Fruit fly (Drosophila melanogaster) whole organism, embryonic: ENCODE measurements around the gene Spase25.
A peak's percentile ranks its signal among the peaks of the same experiment; 100 is the strongest.

Experiments used
- Atf-2 ChIP-seq: fragments of 200-800 bp; sonication (Bioruptor generic); optimal IDR thresholded peaks from 2 replicates; lab custom pipeline; 2016; ENCODE audit warnings: missing biosample characterization, missing genetic modification characterization
- Bdp1 ChIP-seq: fragments of 200-800 bp; sonication (Bioruptor generic); optimal IDR thresholded peaks from 3 replicates; lab custom pipeline; 2016; ENCODE audit warnings: missing biosample characterization, missing genetic modification characterization
- Blimp-1 ChIP-seq: fragments of 200-800 bp; sonication (Bioruptor generic); optimal IDR thresholded peaks from 3 replicates; lab custom pipeline; 2018; ENCODE audit warnings: missing biosample characterization, missing genetic modification characterization, mild to moderate bottlenecking, moderate library complexity, missing genetic modification reagents
- CG10462 ChIP-seq: fragments of 200-800 bp; sonication (Bioruptor generic); optimal IDR thresholded peaks from 2 replicates; lab custom pipeline; 2016; ENCODE audit warnings: missing biosample characterization, missing genetic modification characterization
- CG10543 ChIP-seq: fragments of 200-800 bp; sonication (Bioruptor generic); optimal IDR thresholded peaks from 3 replicates; lab custom pipeline; 2017; ENCODE audit warnings: missing biosample characterization, mild to moderate bottlenecking, missing genetic modification characterization, moderate library complexity
- CG11723 ChIP-seq: fragments of 200-800 bp; sonication (Bioruptor generic); optimal IDR thresholded peaks from 2 replicates; lab custom pipeline; 2017; ENCODE audit warnings: missing biosample characterization, mild to moderate bottlenecking, missing genetic modification characterization
- CG12659 ChIP-seq: fragments of 200-800 bp; sonication (Bioruptor generic); optimal IDR thresholded peaks from 3 replicates; lab custom pipeline; 2017; ENCODE audit warnings: mild to moderate bottlenecking, missing biosample characterization, missing genetic modification reagents, missing genetic modification characterization
- CG12769 ChIP-seq: fragments of 200-800 bp; sonication (Bioruptor generic); optimal IDR thresholded peaks from 2 replicates; lab custom pipeline; 2019; ENCODE audit warnings: missing biosample characterization, mild to moderate bottlenecking, missing genetic modification characterization, moderate library complexity
- CG14710 ChIP-seq: fragments of 200-800 bp; sonication (Bioruptor generic); optimal IDR thresholded peaks from 3 replicates; lab custom pipeline; 2019; ENCODE audit warnings: missing biosample characterization, mild to moderate bottlenecking, missing genetic modification characterization, moderate library complexity
- CG1602 ChIP-seq: fragments of 200-800 bp; sonication (Bioruptor generic); optimal IDR thresholded peaks from 3 replicates; lab custom pipeline; 2016; ENCODE audit warnings: missing biosample characterization, missing genetic modification characterization
- CG1647 ChIP-seq: fragments of 200-800 bp; sonication (Bioruptor generic); optimal IDR thresholded peaks from 3 replicates; lab custom pipeline; 2016; ENCODE audit warnings: missing biosample characterization, missing genetic modification characterization
- CG17361 ChIP-seq: fragments of 200-800 bp; sonication (Bioruptor generic); IDR thresholded peaks from 3 replicates; pipeline ENCODE4 v1.3.6; 2022; ENCODE audit warnings: missing biosample characterization, missing genetic modification characterization
- CG18476 ChIP-seq: fragments of 200-800 bp; sonication (Bioruptor generic); optimal IDR thresholded peaks from 2 replicates; lab custom pipeline; 2016; ENCODE audit warnings: missing biosample characterization, mild to moderate bottlenecking, missing genetic modification characterization
- CG31441 ChIP-seq: fragments of 200-800 bp; sonication (Bioruptor generic); IDR thresholded peaks from 2 replicates; pipeline ENCODE4 v1.3.6; 2022; ENCODE audit warnings: missing biosample characterization, missing genetic modification characterization
- CG32772 ChIP-seq: fragments of 200-800 bp; sonication (Bioruptor generic); IDR thresholded peaks from 2 replicates; pipeline ENCODE4 v1.3.6; 2022; ENCODE audit warnings: missing biosample characterization, missing genetic modification characterization
- CG34376 ChIP-seq: fragments of 200-800 bp; sonication (Bioruptor generic); optimal IDR thresholded peaks from 2 replicates; lab custom pipeline; 2018; ENCODE audit warnings: missing biosample characterization, mild to moderate bottlenecking, missing genetic modification characterization
- CG42726 ChIP-seq: fragments of 200-800 bp; sonication (Bioruptor generic); IDR thresholded peaks from 2 replicates; pipeline ENCODE4 v1.3.6; 2022; ENCODE audit warnings: missing biosample characterization, missing genetic modification characterization; ENCODE audit not compliant: partially characterized antibody
- CG4328 ChIP-seq: fragments of 200-800 bp; sonication (Bioruptor generic); optimal IDR thresholded peaks from 3 replicates; lab custom pipeline; 2017; ENCODE audit warnings: missing biosample characterization, missing genetic modification reagents, missing genetic modification characterization
- CG4730 ChIP-seq: fragments of 200-800 bp; sonication (Bioruptor generic); IDR thresholded peaks from 2 replicates; pipeline ENCODE4 v1.3.6; 2022; ENCODE audit warnings: missing biosample characterization, missing genetic modification characterization
- CG6765 ChIP-seq: fragments of 200-800 bp; sonication (Bioruptor generic); optimal IDR thresholded peaks from 3 replicates; lab custom pipeline; 2017; ENCODE audit warnings: missing biosample characterization, mild to moderate bottlenecking, missing genetic modification characterization
- CG7745 ChIP-seq: fragments of 200-800 bp; sonication (Bioruptor generic); optimal IDR thresholded peaks from 2 replicates; lab custom pipeline; 2018; ENCODE audit warnings: missing biosample characterization, mild to moderate bottlenecking, missing genetic modification characterization, moderate library complexity
- CG7963 ChIP-seq: fragments of 200-800 bp; sonication (Bioruptor generic); IDR thresholded peaks from 3 replicates; pipeline ENCODE4 v1.3.6; 2022; ENCODE audit warnings: missing biosample characterization, missing genetic modification characterization; ENCODE audit not compliant: partially characterized antibody
- CG7987 ChIP-seq: fragments of 200-800 bp; sonication (Bioruptor generic); optimal IDR thresholded peaks from 2 replicates; lab custom pipeline; 2018; ENCODE audit warnings: missing biosample characterization, mild to moderate bottlenecking, missing genetic modification characterization, moderate library complexity
- CG9215 ChIP-seq: fragments of 200-800 bp; sonication (Bioruptor generic); IDR thresholded peaks from 2 replicates; pipeline ENCODE4 v1.3.6; 2022; ENCODE audit warnings: missing biosample characterization, missing genetic modification characterization
- CG9932 ChIP-seq: fragments of 200-800 bp; sonication (Bioruptor generic); IDR thresholded peaks from 2 replicates; pipeline ENCODE4 v1.3.6; 2022; ENCODE audit warnings: missing biosample characterization, missing genetic modification characterization
- Dek ChIP-seq: fragments of 200-800 bp; sonication (Bioruptor generic); optimal IDR thresholded peaks from 3 replicates; lab custom pipeline; 2019; ENCODE audit warnings: missing biosample characterization, mild to moderate bottlenecking, missing genetic modification characterization, moderate library complexity
- Fer1 ChIP-seq: fragments of 200-800 bp; sonication (Bioruptor generic); optimal IDR thresholded peaks from 2 replicates; lab custom pipeline; 2017; ENCODE audit warnings: missing biosample characterization, mild to moderate bottlenecking, missing genetic modification characterization
- Fer2 ChIP-seq: fragments of 200-800 bp; sonication (Bioruptor generic); optimal IDR thresholded peaks from 2 replicates; lab custom pipeline; 2018; ENCODE audit warnings: missing biosample characterization, mild to moderate bottlenecking, missing genetic modification characterization, moderate library complexity
- HLHmδ ChIP-seq: fragments of 200-800 bp; sonication (Bioruptor generic); optimal IDR thresholded peaks from 2 replicates; lab custom pipeline; 2018; ENCODE audit warnings: missing biosample characterization, mild to moderate bottlenecking, missing genetic modification characterization, moderate library complexity
- MTF-1 ChIP-seq: fragments of 200-800 bp; sonication (Bioruptor generic); optimal IDR thresholded peaks from 2 replicates; lab custom pipeline; 2018; ENCODE audit warnings: missing biosample characterization, mild to moderate bottlenecking, missing genetic modification characterization, borderline replicate concordance
- PHDP ChIP-seq: fragments of 200-800 bp; sonication (Bioruptor generic); optimal IDR thresholded peaks from 3 replicates; lab custom pipeline; 2018; ENCODE audit warnings: missing biosample characterization, mild to moderate bottlenecking, missing genetic modification characterization, moderate library complexity
- Ptx1 ChIP-seq: fragments of 200-800 bp; sonication (Bioruptor generic); IDR thresholded peaks from 2 replicates; pipeline ENCODE4 v1.3.6; 2022; ENCODE audit warnings: missing biosample characterization, missing genetic modification characterization
- Sox102F ChIP-seq: fragments of 200-800 bp; sonication (Bioruptor generic); optimal IDR thresholded peaks from 2 replicates; lab custom pipeline; 2018; ENCODE audit warnings: missing biosample characterization, mild to moderate bottlenecking, missing genetic modification characterization, moderate library complexity
- Taf1 ChIP-seq: fragments of 200-800 bp; sonication (Bioruptor generic); IDR thresholded peaks from 2 replicates; pipeline ENCODE4 v1.3.6; 2022; ENCODE audit warnings: missing biosample characterization, missing genetic modification characterization
- bbx ChIP-seq: fragments of 200-800 bp; sonication (Bioruptor generic); IDR thresholded peaks from 2 replicates; pipeline ENCODE4 v1.3.6; 2022; ENCODE audit warnings: missing biosample characterization, missing genetic modification characterization; ENCODE audit not compliant: partially characterized antibody
- dan ChIP-seq: fragments of 200-800 bp; sonication (Bioruptor generic); IDR thresholded peaks from 2 replicates; pipeline ENCODE4 v1.3.6; 2022; ENCODE audit warnings: missing biosample characterization, missing genetic modification characterization
- ewg ChIP-seq: fragments of 200-800 bp; sonication (Bioruptor generic); optimal IDR thresholded peaks from 3 replicates; lab custom pipeline; 2017; ENCODE audit warnings: mild to moderate bottlenecking, missing biosample characterization, missing genetic modification reagents, missing genetic modification characterization
- exex ChIP-seq: fragments of 200-800 bp; sonication (Bioruptor generic); optimal IDR thresholded peaks from 4 replicates; lab custom pipeline; 2018; ENCODE audit warnings: missing biosample characterization, mild to moderate bottlenecking, missing genetic modification characterization, moderate library complexity
- jing ChIP-seq: fragments of 200-800 bp; sonication (Bioruptor generic); optimal IDR thresholded peaks from 2 replicates; lab custom pipeline; 2018; ENCODE audit warnings: missing biosample characterization, mild to moderate bottlenecking, missing genetic modification characterization
- luna ChIP-seq: fragments of 200-800 bp; sonication (Bioruptor generic); optimal IDR thresholded peaks from 2 replicates; lab custom pipeline; 2016; ENCODE audit warnings: missing biosample characterization, missing genetic modification characterization
- maf-S ChIP-seq: fragments of 200-800 bp; sonication (Bioruptor generic); optimal IDR thresholded peaks from 2 replicates; lab custom pipeline; 2016; ENCODE audit warnings: missing biosample characterization, missing genetic modification characterization
- nom ChIP-seq: fragments of 200-800 bp; sonication (Bioruptor generic); optimal IDR thresholded peaks from 2 replicates; lab custom pipeline; 2017; ENCODE audit warnings: missing biosample characterization, missing genetic modification characterization, mild to moderate bottlenecking, moderate library complexity, missing genetic modification reagents
- pan ChIP-seq, 4 experiments: fragments of >200 bp in 3 of 4; fragments of 200-800 bp in 1 of 4; sonication (Bioruptor generic) in 1 of 4; optimal IDR thresholded peaks in 3 of 4; IDR thresholded peaks in 1 of 4; 2 replicates each; pipeline versions ENCODE4 v1.3.6 to Lab custom; 2017 to 2022; ENCODE audit warnings: missing biosample characterization in 2 of 4, missing genetic modification characterization in 2 of 4, mixed read lengths in 1 of 4
- pros ChIP-seq: fragments of 200-800 bp; sonication (Bioruptor generic); optimal IDR thresholded peaks from 3 replicates; lab custom pipeline; 2019; ENCODE audit warnings: missing biosample characterization, mild to moderate bottlenecking, missing genetic modification characterization, moderate library complexity
- shn ChIP-seq: fragments of 200-800 bp; sonication (Bioruptor generic); optimal IDR thresholded peaks from 3 replicates; lab custom pipeline; 2016; ENCODE audit warnings: missing biosample characterization, missing genetic modification characterization
- tgo ChIP-seq: fragments of 200-800 bp; sonication (Bioruptor generic); IDR thresholded peaks from 3 replicates; pipeline ENCODE4 v1.3.6; 2022; ENCODE audit warnings: missing biosample characterization, missing genetic modification characterization
- tna ChIP-seq: fragments of 200-800 bp; sonication (Bioruptor generic); IDR thresholded peaks from 2 replicates; pipeline ENCODE4 v1.3.6; 2022; ENCODE audit warnings: missing biosample characterization, missing genetic modification characterization; ENCODE audit not compliant: partially characterized antibody
- tup ChIP-seq: fragments of 200-800 bp; sonication (Bioruptor generic); optimal IDR thresholded peaks from 2 replicates; lab custom pipeline; 2016; ENCODE audit warnings: missing biosample characterization, mild to moderate bottlenecking, missing genetic modification characterization, moderate library complexity
- unpg ChIP-seq: fragments of 200-800 bp; sonication (Bioruptor generic); optimal IDR thresholded peaks from 3 replicates; lab custom pipeline; 2018; ENCODE audit warnings: missing biosample characterization, mild to moderate bottlenecking, missing genetic modification characterization, moderate library complexity
- zfh1 ChIP-seq: fragments of 200-800 bp; sonication (Bioruptor generic); IDR thresholded peaks from 3 replicates; pipeline ENCODE4 v1.3.6; 2022; ENCODE audit warnings: missing biosample characterization, missing genetic modification characterization

Gene Spase25

dm6 chrX:11494731-11495277, 9.8 kb downstream of the Spase25 start (continued):
- TF ChIP-seq CG32772 = peak; percentile 72
- peak; percentile 52 for TF ChIP-seq CG12659 (GFP tag; lab: Kevin White, UChicago)
- peak; percentile 67; the same call in 2 of the 3 replicates for TF ChIP-seq zfh1 (GFP tag; lab: Robert Waterston, UW)
- no peak for TF ChIP-seq bbx (GFP tag; lab: Robert Waterston, UW)
- TF ChIP-seq CG10543 (GFP tag; lab: Kevin White, UChicago) = no peak
- TF ChIP-seq CG7987 (GFP tag; lab: Kevin White, UChicago) = no peak
- peak; percentile 31 for TF ChIP-seq Fer1 (GFP tag; lab: Kevin White, UChicago)
- TF ChIP-seq CG18476 (GFP tag; lab: Kevin White, UChicago) = peak; percentile 45
- peak; percentile 55 for TF ChIP-seq maf-S
- peak; percentile 27 for TF ChIP-seq CG1647 (GFP tag; lab: Kevin White, UChicago)
- TF ChIP-seq CG4328 (GFP tag; lab: Kevin White, UChicago) = no peak
- no peak for TF ChIP-seq CG6765 (GFP tag; lab: Kevin White, UChicago)
- TF ChIP-seq CG12769 (tag; lab: Kevin White, UChicago) = peak; percentile 55
- no peak for TF ChIP-seq tup (GFP tag; lab: Kevin White, UChicago)
- no peak for TF ChIP-seq pan (optimal IDR thresholded peaks at IDR 0.05; lab: Kevin White, UChicago)
- peak in 1 of 2 experiments; percentile 55 for TF ChIP-seq pan (GFP tag; optimal IDR thresholded peaks at IDR 0.05 in 1 of 2, IDR thresholded peaks at IDR 0.05 in 1 of 2)
- TF ChIP-seq tgo = peak; percentile 46; the same call in 1 of the 3 replicates
- TF ChIP-seq jing (GFP tag; lab: Kevin White, UChicago) = peak; percentile 46
- peak; percentile 55 for TF ChIP-seq Bdp1 (GFP tag; lab: Kevin White, UChicago)
- TF ChIP-seq CG9215 = peak; percentile 24; the same call in 1 of the 2 replicates
- peak; percentile 60 for TF ChIP-seq CG11723 (GFP tag; lab: Kevin White, UChicago)
- peak; percentile 78 for TF ChIP-seq Atf-2
- TF ChIP-seq Ptx1 (GFP tag; lab: Robert Waterston, UW) = peak; percentile 57
- TF ChIP-seq ewg (GFP tag; lab: Kevin White, UChicago) = peak; percentile 60
- TF ChIP-seq CG4730 = no peak
- no peak for TF ChIP-seq luna
- peak; percentile 69 for TF ChIP-seq unpg
- TF ChIP-seq CG7963 (GFP tag; lab: Robert Waterston, UW) = no peak
- TF ChIP-seq dan (GFP tag; lab: Robert Waterston, UW) = peak; percentile 29; the same call in 1 of the 2 replicates
- peak; percentile 83 for TF ChIP-seq CG31441 (GFP tag; lab: Robert Waterston, UW)
- TF ChIP-seq Fer2 (tag; lab: Kevin White, UChicago) = no peak
- no peak for TF ChIP-seq Dek
- peak; percentile 78 for TF ChIP-seq shn (GFP tag; lab: Kevin White, UChicago)
- peak; percentile 70 for TF ChIP-seq CG1602
- TF ChIP-seq CG42726 (GFP tag; lab: Robert Waterston, UW) = no peak
- TF ChIP-seq nom (GFP tag; lab: Kevin White, UChicago) = peak; percentile 89
- TF ChIP-seq CG7745 = no peak
- peak; percentile 54 for TF ChIP-seq MTF-1 (GFP tag; lab: Kevin White, UChicago)
- TF ChIP-seq, all 482 proteins: peak for 289

DNA sequence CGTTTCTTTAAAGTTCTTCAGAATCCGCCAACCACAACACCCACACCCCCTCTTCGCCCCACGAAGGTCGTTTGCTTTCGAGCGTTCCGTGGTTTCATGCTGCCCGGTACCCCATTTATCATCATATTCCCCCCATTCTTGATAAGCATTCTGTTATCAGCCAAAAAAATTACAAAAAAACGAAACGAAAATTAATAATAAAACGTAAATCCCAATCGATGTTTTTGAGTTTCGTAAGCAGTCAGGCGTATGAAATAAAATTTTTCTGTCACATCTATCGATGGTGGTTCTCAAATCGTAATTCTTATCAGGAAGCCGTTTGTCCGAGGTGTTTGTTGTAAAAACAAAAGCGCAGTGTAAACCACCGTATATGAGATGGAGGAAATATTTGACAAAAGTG, 10.4 kb downstream of the Spase25 start:
- TF ChIP-seq tna (GFP tag; lab: Robert Waterston, UW) = no peak
- no peak for TF ChIP-seq CG10462 (GFP tag; lab: Kevin White, UChicago)
- TF ChIP-seq Taf1 (GFP tag; lab: Robert Waterston, UW) = no peak
- no peak for TF ChIP-seq pros (GFP tag; lab: Kevin White, UChicago)
- TF ChIP-seq exex (tag; lab: Kevin White, UChicago) = peak; percentile 85
- peak; percentile 72 for TF ChIP-seq CG34376 (GFP tag; lab: Kevin White, UChicago)
- TF ChIP-seq HLHmδ (GFP tag; lab: Kevin White, UChicago) = no peak
- no peak for TF ChIP-seq Sox102F
- no peak for TF ChIP-seq CG14710 (tag; lab: Kevin White, UChicago)
- TF ChIP-seq Blimp-1 (GFP tag; lab: Kevin White, UChicago) = no peak
- TF ChIP-seq CG17361 = no peak
- TF ChIP-seq CG9932 (GFP tag; lab: Robert Waterston, UW) = no peak
- TF ChIP-seq PHDP (tag; lab: Kevin White, UChicago) = no peak
